Fruit fly (Drosophila melanogaster) whole organism: ENCODE measurements around the gene CG43203.

Source experiments
- CG8478 ChIP-seq: fragments of >200 bp; optimal IDR thresholded peaks from 2 replicates; lab custom pipeline; 2018; ENCODE audit warnings: inconsistent platforms
- EcR ChIP-seq, 2 experiments: fragments of >200 bp; optimal IDR thresholded peaks; 2 replicates each; lab custom pipeline; 2017; ENCODE audit warnings: missing biosample characterization in 2 of 2, missing genetic modification characterization in 2 of 2, missing genetic modification reagents in 2 of 2
- pan ChIP-seq: fragments of >200 bp; optimal IDR thresholded peaks from 2 replicates; lab custom pipeline; 2017
- psq ChIP-seq: fragments of >200 bp; optimal IDR thresholded peaks from 2 replicates; lab custom pipeline; 2017
- usp ChIP-seq: fragments of >200 bp; optimal IDR thresholded peaks from 2 replicates; lab custom pipeline; 2017; ENCODE audit warnings: missing biosample characterization, missing genetic modification characterization, mixed read lengths

DNA sequence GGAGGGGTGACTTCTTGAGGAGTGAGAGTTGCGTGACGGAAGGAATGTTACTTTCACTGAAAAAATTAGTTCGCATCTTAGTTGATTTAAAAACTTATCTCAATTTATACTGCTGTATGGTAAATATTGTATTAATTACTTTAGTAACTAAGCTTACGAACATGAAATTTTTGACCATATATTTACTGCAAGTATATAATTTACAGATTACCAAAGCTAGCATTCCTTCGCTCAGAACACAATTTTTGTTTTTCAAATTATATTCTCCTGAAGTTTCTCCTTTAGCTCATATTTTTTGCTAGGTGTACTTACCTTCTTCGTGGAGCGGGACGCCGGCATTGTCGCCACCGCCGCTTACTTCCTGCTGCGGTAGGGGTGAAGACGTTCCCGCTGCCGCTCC lies 16.8 kb downstream of the CG43203 start:
- TF ChIP-seq CG8478 (lab: Kevin White, UChicago) (no peak), usp (GFP tag; lab: Kevin White, UChicago) (no peak), psq (lab: Kevin White, UChicago) (no peak), EcR (GFP tag; optimal IDR thresholded peaks at IDR 0.05; lab: Kevin White, UChicago) (no peak), pan (lab: Kevin White, UChicago) (no peak)
